Fruit fly (Drosophila melanogaster) S2 (cell line): ENCODE measurements around the gene CG12253.

Experiments used
- CG8478 ChIP-seq: fragments of >200 bp; optimal IDR thresholded peaks from 2 replicates; lab custom pipeline; 2018
- CTCF ChIP-seq, 2 experiments: fragments of >200 bp; optimal IDR thresholded peaks; 2 replicates each; lab custom pipeline; 2018

The CG12253 gene

DNA sequence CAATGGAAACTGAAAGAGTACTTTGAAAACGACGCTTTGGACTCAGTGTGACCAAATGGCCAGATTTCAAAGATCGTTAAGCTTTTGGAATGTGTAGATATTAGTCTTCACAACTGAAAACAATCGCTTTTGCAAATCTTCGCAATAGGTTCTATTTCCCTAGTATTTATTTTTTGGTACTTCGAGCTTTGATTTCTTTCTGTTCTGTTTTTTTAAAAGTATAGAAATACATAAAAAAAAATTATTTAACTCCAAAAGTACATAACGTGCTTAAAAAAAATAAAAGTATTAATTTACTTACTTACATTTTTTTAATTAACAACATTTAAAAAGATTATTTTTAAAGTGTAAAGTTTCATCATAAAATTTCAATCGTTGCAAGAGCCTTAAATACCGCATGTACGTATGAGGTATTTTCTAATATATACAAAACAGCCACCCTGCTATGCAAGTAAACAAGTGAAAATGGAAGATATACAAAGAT is at the start of gene CG12253, which contains the start of gene piwi:
Gene CG12253, plus strand, starts transcription at position 437 of the 484 bp plus-strand sequence.
Gene piwi, minus strand, starts transcription at position 51 of the 484 bp plus-strand sequence.
- TF ChIP-seq CG8478 (lab: Kevin White, UChicago) (no peak), CTCF (optimal IDR thresholded peaks at IDR 0.05; lab: Kevin White, UChicago) (no peak)

DNA sequence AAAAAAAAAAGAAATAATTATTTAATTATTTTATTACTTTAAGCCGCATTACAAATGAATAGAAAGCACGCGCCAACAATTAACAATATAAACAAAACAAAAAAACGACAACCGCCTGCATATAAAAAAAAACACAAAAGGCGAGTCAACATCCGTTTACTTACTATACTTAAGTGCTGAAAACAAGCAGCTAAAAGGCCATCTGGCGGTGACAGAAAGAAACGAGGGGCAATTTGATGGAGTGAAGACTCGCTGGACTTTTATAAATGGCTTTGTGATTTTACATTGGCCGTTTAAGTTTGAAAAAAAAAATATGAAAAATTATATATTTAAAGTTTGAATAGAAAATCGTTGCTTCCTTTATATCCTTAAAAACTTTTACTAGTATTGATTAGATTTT is 47.4 kb upstream of the CG12253 start:
- TF ChIP-seq CG8478 (lab: Kevin White, UChicago) (no peak), CTCF (optimal IDR thresholded peaks at IDR 0.05; lab: Kevin White, UChicago) (peak in 1 of 2 experiments; percentile 67)

dm6 chr2L:10963979-10964378 is 23.6 kb upstream of the CG12253 start, which contains the start of gene dpr2:
TSS of gene dpr2 (minus strand) at chr2L:10964153.
- TF ChIP-seq CG8478 (lab: Kevin White, UChicago) (no peak), CTCF (optimal IDR thresholded peaks at IDR 0.05; lab: Kevin White, UChicago) (no peak)

DNA sequence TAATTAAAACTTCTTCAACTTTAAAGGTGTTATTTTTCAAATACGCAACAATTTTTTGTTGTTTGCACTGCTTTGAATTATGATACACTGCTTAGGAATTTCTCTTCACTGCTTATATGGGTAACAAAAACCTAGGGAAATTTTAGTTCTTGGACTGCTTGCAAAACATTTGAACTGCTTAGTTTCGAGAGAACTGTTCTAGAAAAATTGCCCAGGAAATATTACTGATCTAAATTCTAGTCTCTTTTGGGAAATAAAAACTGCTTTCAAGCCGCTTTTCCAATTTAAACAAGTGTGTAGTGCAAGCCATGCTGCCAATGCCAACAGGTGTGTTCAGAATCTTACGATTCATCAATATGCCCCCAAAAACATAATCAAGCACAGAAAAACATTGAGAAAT is 23.1 kb upstream of the CG12253 start:
- TF ChIP-seq CG8478 (lab: Kevin White, UChicago): no peak
- TF ChIP-seq CTCF (optimal IDR thresholded peaks at IDR 0.05; lab: Kevin White, UChicago): peak; percentile 1 to 59

- TF ChIP-seq CG8478 (lab: Kevin White, UChicago) (no peak), CTCF (optimal IDR thresholded peaks at IDR 0.05; lab: Kevin White, UChicago) (no peak)
Observed at dm6 chr2L:10965962-10966361, 21.6 kb upstream of the CG12253 start.

DNA sequence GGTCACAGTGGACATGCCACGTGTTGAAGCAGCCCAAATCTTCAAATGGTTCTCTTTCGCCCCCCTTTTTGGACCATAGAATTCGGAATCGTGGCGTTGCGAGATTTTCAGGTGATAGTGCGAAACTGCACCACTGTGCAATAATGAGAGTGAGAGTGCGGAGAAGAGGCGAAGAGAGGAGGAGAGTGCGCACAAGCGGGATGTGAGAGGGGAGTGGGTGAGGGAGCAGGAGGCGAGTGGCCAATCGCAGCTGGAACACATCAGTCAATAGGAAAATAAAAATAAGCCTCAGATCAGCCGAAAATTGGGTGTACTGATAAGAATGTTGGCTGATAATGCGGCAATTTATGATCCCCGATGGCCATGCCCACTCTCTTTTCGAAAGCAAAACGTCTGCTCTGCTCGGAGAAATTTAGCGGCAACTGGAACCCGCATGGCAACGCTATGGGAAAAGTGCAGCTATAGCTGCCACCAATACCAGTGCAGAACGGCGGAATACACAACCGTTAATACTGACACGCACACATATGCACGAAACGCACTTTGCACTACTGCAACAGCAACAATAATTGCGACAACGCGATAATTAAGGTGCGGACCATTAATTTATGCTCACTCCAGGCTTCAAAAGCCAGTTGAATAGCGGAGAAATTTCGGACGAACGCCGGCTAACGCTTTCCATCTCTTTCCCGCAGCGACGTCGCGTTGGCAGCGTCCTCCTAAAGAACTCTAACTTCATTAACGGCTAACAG is 20.2 kb upstream of the CG12253 start:
- TF ChIP-seq CTCF (optimal IDR thresholded peaks at IDR 0.05; lab: Kevin White, UChicago) (no peak), CG8478 (lab: Kevin White, UChicago) (no peak)

DNA sequence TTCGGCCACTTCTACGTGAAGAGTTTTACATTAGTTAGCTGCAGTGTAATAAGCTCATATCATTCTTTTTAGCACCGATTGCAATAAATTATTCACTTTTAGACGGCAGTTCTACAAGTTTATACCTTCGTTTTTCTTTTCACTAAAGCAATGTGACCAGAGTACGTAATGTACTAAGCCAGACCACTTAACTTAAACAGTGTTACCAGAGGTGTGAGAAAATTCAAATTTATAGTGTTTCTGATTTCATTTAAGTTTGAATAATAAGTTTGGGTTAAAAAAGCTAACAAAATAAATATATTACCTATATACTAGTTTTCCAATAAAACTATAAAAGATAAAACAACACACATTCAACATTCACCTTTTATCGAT is 19.6 kb upstream of the CG12253 start:
- TF ChIP-seq CG8478 (lab: Kevin White, UChicago) (no peak), CTCF (optimal IDR thresholded peaks at IDR 0.05; lab: Kevin White, UChicago) (no peak)

- TF ChIP-seq CG8478 (lab: Kevin White, UChicago): no peak
- TF ChIP-seq CTCF (optimal IDR thresholded peaks at IDR 0.05; lab: Kevin White, UChicago): no peak
Observed at dm6 chr2L:10970134-10970533, 17.5 kb upstream of the CG12253 start, which contains the start of the genes Tmem214 and YL-1. TSS of gene Tmem214 (minus strand) at chr2L:10970275. TSS of gene YL-1 (plus strand) at chr2L:10970443.

dm6 chr2L:10972224-10972623 is 15.4 kb upstream of the CG12253 start, which contains the start of gene CG16743:
TSS of gene CG16743 (plus strand) at chr2L:10972280.
- TF ChIP-seq CTCF (optimal IDR thresholded peaks at IDR 0.05; lab: Kevin White, UChicago) (no peak), CG8478 (lab: Kevin White, UChicago) (no peak)

- TF ChIP-seq CTCF (optimal IDR thresholded peaks at IDR 0.05; lab: Kevin White, UChicago): no peak
- TF ChIP-seq CG8478 (lab: Kevin White, UChicago): no peak
Observed at dm6 chr2L:10974638-10975037, 13.0 kb upstream of the CG12253 start.

DNA sequence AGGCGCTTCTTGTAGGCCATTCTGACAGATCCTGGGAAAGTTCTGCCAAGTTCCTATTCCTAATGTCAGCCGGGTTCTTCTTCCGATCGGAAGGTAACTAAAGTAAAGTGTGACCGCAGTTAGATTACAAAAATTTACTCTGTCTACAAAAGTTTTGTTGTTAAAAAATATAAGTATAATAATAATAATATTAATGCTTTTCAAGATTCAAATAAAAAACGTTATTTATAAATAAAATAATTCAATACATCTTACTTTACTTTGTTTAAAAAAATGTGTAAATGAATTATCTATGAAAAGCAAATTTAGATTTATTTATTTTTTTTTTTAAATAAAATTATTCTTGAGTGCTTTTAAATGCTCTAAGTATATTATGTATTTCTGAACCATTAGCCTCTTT is 12.4 kb upstream of the CG12253 start, which contains the start of gene abo:
Gene abo, minus strand, starts transcription at position 101 of the 400 bp plus-strand sequence.
- TF ChIP-seq CG8478 (lab: Kevin White, UChicago) (no peak), CTCF (optimal IDR thresholded peaks at IDR 0.05; lab: Kevin White, UChicago) (no peak)

DNA sequence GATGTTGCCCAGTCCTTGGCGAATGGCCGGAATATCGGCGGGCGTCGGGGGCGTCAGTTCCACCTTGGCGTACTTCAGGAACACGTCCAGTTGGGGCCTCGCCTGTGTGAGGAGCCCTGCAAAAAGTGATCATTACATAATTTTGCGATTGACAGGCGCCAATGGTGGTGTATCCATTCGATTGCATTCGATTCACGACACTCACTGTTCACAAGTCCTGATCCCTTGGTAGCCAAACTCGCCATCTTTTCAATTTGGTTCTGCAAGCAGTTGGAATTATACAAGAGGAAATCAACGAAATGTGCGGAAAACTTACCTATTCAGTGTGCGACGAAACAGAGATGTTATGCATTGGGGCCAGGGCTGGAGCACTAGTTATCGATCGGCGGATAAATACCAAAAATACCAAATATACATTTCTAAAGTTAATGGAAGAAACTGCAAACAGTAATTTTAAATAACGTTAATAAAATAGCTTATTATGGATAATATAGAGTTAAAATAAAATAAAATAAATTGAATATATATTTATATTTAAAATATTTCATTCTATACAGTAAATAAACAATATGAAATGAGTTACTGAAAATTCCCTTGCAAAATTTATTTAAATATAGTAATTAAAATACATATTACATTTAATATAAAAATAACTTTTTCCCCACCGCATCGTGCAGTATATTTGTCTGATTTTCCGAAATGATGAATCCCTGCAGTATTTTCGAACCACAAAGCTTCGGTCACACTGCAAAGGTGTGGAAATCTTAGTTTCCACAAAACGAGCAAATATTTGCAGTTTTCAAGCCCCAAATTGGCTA is 11.4 kb upstream of the CG12253 start, which contains the start of the genes ATPsynG and SCAR:
Gene ATPsynG, minus strand, starts transcription at position 354 of the 818 bp plus-strand sequence.
Gene SCAR, plus strand, starts transcription at position 727 of the 818 bp plus-strand sequence.
- no peak for TF ChIP-seq CG8478 (lab: Kevin White, UChicago)
- TF ChIP-seq CTCF (optimal IDR thresholded peaks at IDR 0.05; lab: Kevin White, UChicago): peak; percentile 17 to 21

- TF ChIP-seq CG8478 (lab: Kevin White, UChicago): no peak
- TF ChIP-seq CTCF (optimal IDR thresholded peaks at IDR 0.05; lab: Kevin White, UChicago): no peak
Observed at dm6 chr2L:10976864-10977586, 10.6 kb upstream of the CG12253 start.

- TF ChIP-seq CTCF (optimal IDR thresholded peaks at IDR 0.05; lab: Kevin White, UChicago) (peak; percentile 49 to 91), CG8478 (lab: Kevin White, UChicago) (no peak)
Observed at dm6 chr2L:10986138-10986537, 1.5 kb upstream of the CG12253 start.
